Fruit fly (Drosophila melanogaster) whole organism, pupa: ENCODE data around the gene Cht5.
A peak's percentile ranks its signal among the peaks of the same experiment; 100 is the strongest.

ENCODE experiments used
- CG12605 ChIP-seq: fragments of 200-800 bp; sonication (Bioruptor generic); IDR thresholded peaks from 2 replicates; pipeline ENCODE4 v1.3.6; 2022; ENCODE audit warnings: missing biosample characterization, missing genetic modification characterization
- CG13204 ChIP-seq: fragments of 200-800 bp; sonication (Bioruptor generic); optimal IDR thresholded peaks from 2 replicates; lab custom pipeline; 2018; ENCODE audit warnings: missing biosample characterization, mild to moderate bottlenecking, missing genetic modification characterization, moderate library complexity
- CG15710 ChIP-seq: fragments of 200-800 bp; sonication (Bioruptor generic); optimal IDR thresholded peaks from 2 replicates; lab custom pipeline; 2018; ENCODE audit warnings: missing biosample characterization, mild to moderate bottlenecking, missing genetic modification characterization, moderate library complexity
- CG17806 ChIP-seq: fragments of 200-800 bp; sonication (Bioruptor generic); optimal IDR thresholded peaks from 2 replicates; lab custom pipeline; 2018; ENCODE audit warnings: missing biosample characterization, mild to moderate bottlenecking, missing genetic modification characterization, moderate library complexity
- CG32121 ChIP-seq: fragments of 200-800 bp; sonication (Bioruptor generic); IDR thresholded peaks from 2 replicates; pipeline ENCODE4 v1.3.6; 2022; ENCODE audit warnings: missing biosample characterization, missing genetic modification characterization
- CG34367 ChIP-seq: fragments of 200-800 bp; sonication (Bioruptor generic); optimal IDR thresholded peaks from 2 replicates; lab custom pipeline; 2018; ENCODE audit warnings: missing biosample characterization, mild to moderate bottlenecking, missing genetic modification characterization
- CG4496 ChIP-seq: fragments of 200-800 bp; sonication (Bioruptor generic); IDR thresholded peaks from 3 replicates; pipeline ENCODE4 v1.3.6; 2022; ENCODE audit warnings: missing biosample characterization, missing genetic modification characterization
- CG8159 ChIP-seq: fragments of 200-800 bp; sonication (Bioruptor generic); optimal IDR thresholded peaks from 3 replicates; lab custom pipeline; 2018; ENCODE audit warnings: missing biosample characterization, mild to moderate bottlenecking, missing genetic modification characterization, moderate library complexity
- CG8301 ChIP-seq: fragments of 200-800 bp; sonication (Bioruptor generic); optimal IDR thresholded peaks from 2 replicates; lab custom pipeline; 2018; ENCODE audit warnings: missing biosample characterization, mild to moderate bottlenecking, missing genetic modification characterization
- D1 ChIP-seq: fragments of 200-800 bp; sonication (Bioruptor generic); optimal IDR thresholded peaks from 2 replicates; lab custom pipeline; 2018; ENCODE audit warnings: missing biosample characterization, mild to moderate bottlenecking, missing genetic modification characterization, moderate library complexity
- Ets98B ChIP-seq: fragments of 200-800 bp; sonication (Bioruptor generic); IDR thresholded peaks from 2 replicates; pipeline ENCODE4 v1.3.6; 2022; ENCODE audit warnings: missing biosample characterization, missing genetic modification characterization
- Pif1A ChIP-seq: fragments of 200-800 bp; sonication (Bioruptor generic); optimal IDR thresholded peaks from 3 replicates; lab custom pipeline; 2016; ENCODE audit warnings: missing biosample characterization, missing genetic modification characterization
- Snoo ChIP-seq: fragments of 200-800 bp; sonication (Bioruptor generic); optimal IDR thresholded peaks from 3 replicates; lab custom pipeline; 2017; ENCODE audit warnings: missing biosample characterization, mild to moderate bottlenecking, missing genetic modification characterization, inconsistent platforms

- TF ChIP-seq CG15710 (tag; lab: Kevin White, UChicago) (no peak), CG17806 (tag; lab: Kevin White, UChicago) (no peak), Pif1A (GFP tag; lab: Kevin White, UChicago) (no peak), CG13204 (GFP tag; lab: Kevin White, UChicago) (no peak), CG4496 (GFP tag; lab: Robert Waterston, UW) (peak; percentile 51; the same call in 1 of the 3 replicates), CG8159 (tag; lab: Kevin White, UChicago) (no peak), CG8301 (tag; lab: Kevin White, UChicago) (no peak), CG12605 (GFP tag; lab: Robert Waterston, UW) (no peak), CG34367 (no peak), D1 (no peak), CG32121 (GFP tag; lab: Robert Waterston, UW) (no peak; the same call in 1 of the 2 replicates), Snoo (tag; lab: Kevin White, UChicago) (no peak), Ets98B (GFP tag; lab: Robert Waterston, UW) (no peak)
These were observed 37.3 kb upstream of the Cht5 start for dm6 chr3R:13730005-13730404.
